Fruit fly (Drosophila melanogaster): Measurements from ENCODE around the gene sphe.
A peak's percentile ranks its signal among the peaks of the same experiment; 100 is the strongest.

Gene sphe

DNA sequence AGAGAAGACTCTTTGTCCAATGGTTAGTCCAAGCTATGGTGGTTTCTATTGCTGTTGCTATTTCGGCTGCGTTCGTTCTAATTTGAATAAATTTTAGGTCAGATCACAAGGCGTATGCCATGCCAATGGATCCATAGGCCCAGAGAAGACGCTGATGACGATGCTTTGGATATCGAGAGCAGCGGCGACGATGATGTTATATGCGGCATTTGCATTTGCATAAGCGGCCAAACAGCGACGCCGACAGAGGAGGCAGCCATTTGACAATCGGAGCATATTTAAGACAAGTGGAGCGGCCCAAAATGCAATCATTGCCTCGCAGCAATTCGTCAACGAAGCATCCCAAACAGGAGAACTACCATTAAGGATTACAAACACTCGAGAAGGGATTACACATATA lies 32.9 kb upstream of the sphe start, which contains the start of gene TwdlY:
Gene TwdlY (plus strand): TSS at position 301 of the 400 bp plus-strand sequence.
- no peak for TF ChIP-seq CG17806 (tag; optimal IDR thresholded peaks at IDR 0.05)
- TF ChIP-seq CG13204 (GFP tag; optimal IDR thresholded peaks at IDR 0.05), result no peak
- TF ChIP-seq EcR (GFP tag; optimal IDR thresholded peaks at IDR 0.05), result no peak
- TF ChIP-seq Snoo (tag; optimal IDR thresholded peaks at IDR 0.05), result no peak
- no peak for TF ChIP-seq CG4496 (GFP tag; IDR thresholded peaks at IDR 0.05)
- TF ChIP-seq gl (tag; optimal IDR thresholded peaks at IDR 0.05), result no peak
- TF ChIP-seq CG9948 (tag; optimal IDR thresholded peaks at IDR 0.05), result no peak
- no peak for TF ChIP-seq D1 (tag; optimal IDR thresholded peaks at IDR 0.05)
- TF ChIP-seq CG12605 (GFP tag; IDR thresholded peaks at IDR 0.05), result no peak
- TF ChIP-seq CG32121 (GFP tag; IDR thresholded peaks at IDR 0.05), result no peak
- TF ChIP-seq CG8301 (tag; optimal IDR thresholded peaks at IDR 0.05), result no peak
- no peak for TF ChIP-seq CG10348 (GFP tag; IDR thresholded peaks at IDR 0.05)
- TF ChIP-seq rn (GFP tag; IDR thresholded peaks at IDR 0.05), result no peak
- TF ChIP-seq CG14655 (GFP tag; optimal IDR thresholded peaks at IDR 0.05), result no peak
- no peak for TF ChIP-seq CG8159 (tag; optimal IDR thresholded peaks at IDR 0.05)

DNA sequence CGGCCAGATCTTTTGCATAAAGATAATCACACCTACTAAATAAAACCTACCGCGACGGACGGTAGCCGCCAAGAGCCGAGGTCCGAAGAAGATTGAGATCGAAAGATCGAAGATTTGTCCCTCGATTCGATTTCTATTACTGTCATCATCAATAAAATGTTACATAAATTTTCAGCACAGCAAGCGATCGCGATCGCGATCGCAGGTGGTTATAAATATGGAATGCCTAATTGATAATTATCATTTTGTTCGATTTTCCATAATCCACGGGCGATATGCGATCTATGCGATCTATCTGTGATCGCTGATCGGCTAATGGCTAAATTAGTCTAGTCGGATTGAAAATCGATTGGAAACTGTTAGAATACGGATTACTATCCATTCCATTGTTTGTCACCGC lies 31.5 kb upstream of the sphe start:
- TF ChIP-seq Ets98B (GFP tag; IDR thresholded peaks at IDR 0.05) (no peak), rn (GFP tag; IDR thresholded peaks at IDR 0.05) (no peak), CG10348 (GFP tag; IDR thresholded peaks at IDR 0.05) (no peak), Pif1B (GFP tag; optimal IDR thresholded peaks at IDR 0.05) (no peak), CG9948 (tag; optimal IDR thresholded peaks at IDR 0.05) (no peak), CG15710 (tag; optimal IDR thresholded peaks at IDR 0.05) (no peak), fd96Ca (GFP tag; IDR thresholded peaks at IDR 0.05) (no peak)

- TF ChIP-seq CG9948 (tag; optimal IDR thresholded peaks at IDR 0.05), result no peak
- no peak for TF ChIP-seq CG32121 (GFP tag; IDR thresholded peaks at IDR 0.05)
- TF ChIP-seq CG13204 (GFP tag; optimal IDR thresholded peaks at IDR 0.05), result no peak
Measured at dm6 chrX:16730791-16731190, 29.0 kb upstream of the sphe start, which contains the start of gene TwdlX. TwdlX (plus strand) TSS chrX:16731091.

DNA sequence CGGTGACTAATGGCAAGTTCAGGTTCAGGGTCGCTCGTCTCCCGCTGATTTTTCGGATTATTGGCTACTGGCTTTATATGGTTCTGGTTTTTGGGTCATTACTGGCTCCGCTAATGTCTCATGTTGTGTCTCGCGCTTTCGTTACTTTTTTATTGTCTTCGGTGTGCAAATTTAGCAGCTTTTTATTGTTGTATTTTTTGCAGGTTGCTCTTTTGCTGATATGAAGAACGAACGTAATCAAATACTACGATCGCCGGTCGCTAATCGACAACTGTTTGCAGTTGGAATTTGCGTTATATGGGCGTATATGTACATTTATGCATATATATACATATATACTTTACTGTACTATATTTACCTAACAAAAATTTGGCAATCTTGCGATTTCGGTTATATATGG lies 22.8 kb upstream of the sphe start:
- TF ChIP-seq rn (GFP tag; IDR thresholded peaks at IDR 0.05) (no peak), CG13204 (GFP tag; optimal IDR thresholded peaks at IDR 0.05) (no peak), CG34367 (tag; optimal IDR thresholded peaks at IDR 0.05) (no peak), CG32121 (GFP tag; IDR thresholded peaks at IDR 0.05) (no peak), EcR (GFP tag; optimal IDR thresholded peaks at IDR 0.05) (no peak), Ets98B (GFP tag; IDR thresholded peaks at IDR 0.05) (no peak), fd96Ca (GFP tag; IDR thresholded peaks at IDR 0.05) (no peak), Pif1A (GFP tag; optimal IDR thresholded peaks at IDR 0.05) (no peak), CG10348 (GFP tag; IDR thresholded peaks at IDR 0.05) (no peak), CG9948 (tag; optimal IDR thresholded peaks at IDR 0.05) (no peak), CG12605 (GFP tag; IDR thresholded peaks at IDR 0.05) (no peak), CG15710 (tag; optimal IDR thresholded peaks at IDR 0.05) (no peak), gl (tag; optimal IDR thresholded peaks at IDR 0.05) (no peak), CG8159 (tag; optimal IDR thresholded peaks at IDR 0.05) (no peak), CG8301 (tag; optimal IDR thresholded peaks at IDR 0.05) (no peak), Pif1B (GFP tag; optimal IDR thresholded peaks at IDR 0.05) (no peak)

- TF ChIP-seq fd96Ca (GFP tag; IDR thresholded peaks at IDR 0.05) (0 out of 3 replicates have a peak, but pooled peaks have one; percentile 42), rn (GFP tag; IDR thresholded peaks at IDR 0.05) (peak; percentile 8; the same call in 1 of the 2 replicates), Pif1A (GFP tag; optimal IDR thresholded peaks at IDR 0.05) (no peak), CG4496 (GFP tag; IDR thresholded peaks at IDR 0.05) (peak; percentile 57), Pif1B (GFP tag; optimal IDR thresholded peaks at IDR 0.05) (no peak), CG8159 (tag; optimal IDR thresholded peaks at IDR 0.05) (peak; percentile 64), CG15710 (tag; optimal IDR thresholded peaks at IDR 0.05) (peak; percentile 51), CG34367 (tag; optimal IDR thresholded peaks at IDR 0.05) (peak; percentile 81), CG13204 (GFP tag; optimal IDR thresholded peaks at IDR 0.05) (peak; percentile 82), CG14655 (GFP tag; optimal IDR thresholded peaks at IDR 0.05) (peak; percentile 53), Snoo (tag; optimal IDR thresholded peaks at IDR 0.05) (peak; percentile 65), EcR (GFP tag; optimal IDR thresholded peaks at IDR 0.05) (peak; percentile 70), Ets98B (GFP tag; IDR thresholded peaks at IDR 0.05) (peak; percentile 43; the same call in 1 of the 2 replicates), CG8301 (tag; optimal IDR thresholded peaks at IDR 0.05) (peak; percentile 46), CG12605 (GFP tag; IDR thresholded peaks at IDR 0.05) (peak; percentile 31; the same call in 1 of the 2 replicates), CG9948 (tag; optimal IDR thresholded peaks at IDR 0.05) (peak; percentile 68), gl (tag; optimal IDR thresholded peaks at IDR 0.05) (peak; percentile 92), CG10348 (GFP tag; IDR thresholded peaks at IDR 0.05) (peak; percentile 22; the same call in 1 of the 2 replicates), CG17806 (tag; optimal IDR thresholded peaks at IDR 0.05) (peak; percentile 60), D1 (tag; optimal IDR thresholded peaks at IDR 0.05) (no peak), CG32121 (GFP tag; IDR thresholded peaks at IDR 0.05) (peak; percentile 67)
Measured at dm6 chrX:16723203-16724173, 21.7 kb upstream of the sphe start.

DNA sequence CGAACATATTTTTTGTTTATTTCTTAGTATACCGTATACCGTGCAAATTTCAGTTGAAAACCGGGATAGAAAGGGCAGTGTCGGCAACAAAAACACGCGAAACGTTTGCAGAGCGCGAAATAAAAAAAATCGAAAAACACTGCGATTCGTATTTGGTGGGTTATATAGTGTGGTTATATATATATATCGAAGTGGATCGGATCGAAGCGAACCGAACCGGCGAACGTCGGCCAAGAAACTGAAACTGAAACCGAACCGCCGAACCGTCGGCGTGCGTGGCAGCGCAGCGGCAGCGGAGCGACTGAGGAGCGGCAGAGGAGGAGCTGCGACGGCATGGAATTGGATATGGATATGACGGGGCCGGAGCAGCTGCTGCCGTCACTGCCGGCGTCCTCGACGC lies 19.4 kb upstream of the sphe start, which contains the start of the genes CG32572 and CG34325:
Gene CG32572 (plus strand): TSS at position 16 of the 400 bp plus-strand sequence.
Gene CG34325 (minus strand): TSS at position 244 of the 400 bp plus-strand sequence.
- no peak for TF ChIP-seq EcR (GFP tag; optimal IDR thresholded peaks at IDR 0.05)
- no peak for TF ChIP-seq Pif1B (GFP tag; optimal IDR thresholded peaks at IDR 0.05)
- no peak for TF ChIP-seq CG9948 (tag; optimal IDR thresholded peaks at IDR 0.05)
- TF ChIP-seq Ets98B (GFP tag; IDR thresholded peaks at IDR 0.05), result no peak
- TF ChIP-seq CG15710 (tag; optimal IDR thresholded peaks at IDR 0.05), result no peak
- TF ChIP-seq gl (tag; optimal IDR thresholded peaks at IDR 0.05), result no peak
- no peak for TF ChIP-seq rn (GFP tag; IDR thresholded peaks at IDR 0.05)
